Worm (Caenorhabditis elegans): Measurements from ENCODE around the gene hgrs-1.

ce11 chrIV:8239584-8239983 is 33.7 kb upstream of the hgrs-1 start:
- no peak for TF ChIP-seq scrt-1 (GFP tag; IDR thresholded peaks at IDR 0.05)
- no peak for TF ChIP-seq aly-1 (tag; optimal IDR thresholded peaks at IDR 0.05)
- TF ChIP-seq ama-1 (optimal IDR thresholded peaks at IDR 0.05) = no peak
- no peak for TF ChIP-seq tbx-11 (GFP tag; IDR thresholded peaks at IDR 0.05)

Measured in whole organism, early embryonic.